Fruit fly (Drosophila melanogaster) whole organism, embryonic: ENCODE data around the gene Rab3GAP1.

ENCODE experiments used
- Ada2b ChIP-seq: fragments of 200-800 bp; sonication (Bioruptor generic); IDR thresholded peaks from 2 replicates; pipeline ENCODE4 v1.3.6; 2022; ENCODE audit warnings: missing biosample characterization, missing genetic modification characterization
- CG11398 ChIP-seq: fragments of 200-800 bp; sonication (Bioruptor generic); optimal IDR thresholded peaks from 2 replicates; lab custom pipeline; 2016; ENCODE audit warnings: missing biosample characterization, missing genetic modification characterization
- CG11723 ChIP-seq: fragments of 200-800 bp; sonication (Bioruptor generic); optimal IDR thresholded peaks from 2 replicates; lab custom pipeline; 2017; ENCODE audit warnings: missing biosample characterization, mild to moderate bottlenecking, missing genetic modification characterization
- CG13123 ChIP-seq: fragments of 200-800 bp; sonication (Bioruptor generic); optimal IDR thresholded peaks from 2 replicates; lab custom pipeline; 2016; ENCODE audit warnings: missing biosample characterization, missing genetic modification characterization
- CG18764 ChIP-seq: fragments of 200-800 bp; sonication (Bioruptor generic); optimal IDR thresholded peaks from 3 replicates; lab custom pipeline; 2016; ENCODE audit warnings: missing biosample characterization, missing genetic modification characterization
- CG30020 ChIP-seq: fragments of 200-800 bp; optimal IDR thresholded peaks from 2 replicates; lab custom pipeline; 2019; ENCODE audit warnings: missing biosample characterization, mild to moderate bottlenecking, missing genetic modification characterization, moderate library complexity
- CG4328 ChIP-seq: fragments of 200-800 bp; sonication (Bioruptor generic); optimal IDR thresholded peaks from 3 replicates; lab custom pipeline; 2017; ENCODE audit warnings: missing biosample characterization, missing genetic modification reagents, missing genetic modification characterization
- CG4617 ChIP-seq: fragments of 200-800 bp; sonication (Bioruptor generic); optimal IDR thresholded peaks from 3 replicates; lab custom pipeline; 2016; ENCODE audit warnings: missing biosample characterization, missing genetic modification characterization, borderline replicate concordance
- CG4820 ChIP-seq: fragments of 200-800 bp; sonication (Bioruptor generic); optimal IDR thresholded peaks from 3 replicates; lab custom pipeline; 2016; ENCODE audit warnings: missing biosample characterization, missing genetic modification characterization
- CG4854 ChIP-seq: fragments of 200-800 bp; sonication (Bioruptor generic); optimal IDR thresholded peaks from 2 replicates; lab custom pipeline; 2016; ENCODE audit warnings: missing biosample characterization, missing genetic modification characterization, inconsistent platforms
- CG5180 ChIP-seq: fragments of 200-800 bp; sonication (Bioruptor generic); optimal IDR thresholded peaks from 3 replicates; lab custom pipeline; 2017; ENCODE audit warnings: missing biosample characterization, missing genetic modification characterization, mild to moderate bottlenecking, moderate library complexity, missing genetic modification reagents
- CG6765 ChIP-seq: fragments of 200-800 bp; sonication (Bioruptor generic); optimal IDR thresholded peaks from 3 replicates; lab custom pipeline; 2017; ENCODE audit warnings: missing biosample characterization, mild to moderate bottlenecking, missing genetic modification characterization
- CG7271 ChIP-seq: fragments of 200-800 bp; sonication (Bioruptor generic); optimal IDR thresholded peaks from 2 replicates; lab custom pipeline; 2018; ENCODE audit warnings: missing biosample characterization, mild to moderate bottlenecking, missing genetic modification characterization, moderate library complexity
- CG8924 ChIP-seq: fragments of 200-800 bp; optimal IDR thresholded peaks from 3 replicates; lab custom pipeline; 2019; ENCODE audit warnings: missing biosample characterization, mild to moderate bottlenecking, missing genetic modification characterization, moderate library complexity
- CG9437 ChIP-seq: fragments of 200-800 bp; sonication (Bioruptor generic); optimal IDR thresholded peaks from 2 replicates; lab custom pipeline; 2018; ENCODE audit warnings: missing biosample characterization, mild to moderate bottlenecking, missing genetic modification characterization
- CG9817 ChIP-seq: fragments of 200-800 bp; sonication (Bioruptor generic); optimal IDR thresholded peaks from 2 replicates; lab custom pipeline; 2018; ENCODE audit warnings: missing biosample characterization, mild to moderate bottlenecking, missing genetic modification characterization, moderate library complexity
- CG9932 ChIP-seq: fragments of 200-800 bp; sonication (Bioruptor generic); IDR thresholded peaks from 2 replicates; pipeline ENCODE4 v1.3.6; 2022; ENCODE audit warnings: missing biosample characterization, missing genetic modification characterization
- Camta ChIP-seq: fragments of 200-800 bp; sonication (Bioruptor generic); optimal IDR thresholded peaks from 2 replicates; lab custom pipeline; 2016; ENCODE audit warnings: missing biosample characterization, missing genetic modification characterization
- CoRest ChIP-seq: fragments of 200-800 bp; sonication (Bioruptor generic); optimal IDR thresholded peaks from 3 replicates; lab custom pipeline; 2018; ENCODE audit warnings: missing biosample characterization, mild to moderate bottlenecking, missing genetic modification characterization, moderate library complexity
- D19B ChIP-seq: fragments of 200-800 bp; sonication (Bioruptor generic); optimal IDR thresholded peaks from 2 replicates; lab custom pipeline; 2017; ENCODE audit warnings: missing biosample characterization, mild to moderate bottlenecking, missing genetic modification characterization
- E2f2 ChIP-seq: fragments of 200-800 bp; sonication (Bioruptor generic); IDR thresholded peaks from 2 replicates; pipeline ENCODE4 v1.3.6; 2022; ENCODE audit warnings: missing biosample characterization, missing genetic modification characterization
- HmgZ ChIP-seq: fragments of 200-800 bp; sonication (Bioruptor generic); optimal IDR thresholded peaks from 2 replicates; lab custom pipeline; 2018; ENCODE audit warnings: missing biosample characterization, mild to moderate bottlenecking, missing genetic modification characterization
- MBD-R2 ChIP-seq: fragments of 200-800 bp; sonication (Bioruptor generic); IDR thresholded peaks from 2 replicates; pipeline ENCODE4 v1.3.6; 2022; ENCODE audit warnings: missing biosample characterization, missing genetic modification characterization
- Mad ChIP-seq: fragments of 200-800 bp; sonication (Bioruptor generic); optimal IDR thresholded peaks from 2 replicates; lab custom pipeline; 2016; ENCODE audit warnings: missing biosample characterization, missing genetic modification characterization
- Max ChIP-seq: fragments of 200-800 bp; sonication (Bioruptor generic); optimal IDR thresholded peaks from 2 replicates; lab custom pipeline; 2016; ENCODE audit warnings: missing biosample characterization, mild to moderate bottlenecking, missing genetic modification characterization
- Poxn ChIP-seq: fragments of 200-800 bp; sonication (Bioruptor generic); IDR thresholded peaks from 2 replicates; pipeline ENCODE4 v1.3.6; 2022; ENCODE audit warnings: missing biosample characterization, missing genetic modification characterization
- Ravus ChIP-seq: fragments of 200-800 bp; sonication (Bioruptor generic); IDR thresholded peaks from 2 replicates; pipeline ENCODE4 v1.3.6; 2022; ENCODE audit warnings: missing biosample characterization, missing genetic modification characterization
- al ChIP-seq: fragments of 200-800 bp; sonication (Bioruptor generic); IDR thresholded peaks from 2 replicates; pipeline ENCODE4 v1.3.6; 2022; ENCODE audit warnings: missing biosample characterization, missing genetic modification characterization
- bbx ChIP-seq: fragments of 200-800 bp; sonication (Bioruptor generic); IDR thresholded peaks from 2 replicates; pipeline ENCODE4 v1.3.6; 2022; ENCODE audit warnings: missing biosample characterization, missing genetic modification characterization; ENCODE audit not compliant: partially characterized antibody
- bigmax ChIP-seq: fragments of 200-800 bp; sonication (Bioruptor generic); optimal IDR thresholded peaks from 2 replicates; lab custom pipeline; 2018; ENCODE audit warnings: missing biosample characterization, mild to moderate bottlenecking, missing genetic modification characterization
- btn ChIP-seq: fragments of 200-800 bp; sonication (Bioruptor generic); optimal IDR thresholded peaks from 2 replicates; lab custom pipeline; 2016; ENCODE audit warnings: missing biosample characterization, missing genetic modification characterization
- cas ChIP-seq: fragments of 200-800 bp; sonication (Bioruptor generic); IDR thresholded peaks from 2 replicates; pipeline ENCODE4 v1.3.6; 2022; ENCODE audit warnings: missing biosample characterization, missing genetic modification characterization
- chif ChIP-seq, 2 experiments: fragments of 200-800 bp; sonication (Bioruptor generic); optimal IDR thresholded peaks; 3 replicates each; lab custom pipeline; 2016; ENCODE audit warnings: missing biosample characterization in 2 of 2, missing genetic modification characterization in 2 of 2
- corto ChIP-seq: fragments of 200-800 bp; sonication (Bioruptor generic); optimal IDR thresholded peaks from 2 replicates; lab custom pipeline; 2016; ENCODE audit warnings: missing biosample characterization, mild to moderate bottlenecking, missing genetic modification characterization, moderate library complexity
- dm ChIP-seq: fragments of 200-800 bp; sonication (Bioruptor generic); optimal IDR thresholded peaks from 3 replicates; lab custom pipeline; 2016; ENCODE audit warnings: missing biosample characterization, missing genetic modification characterization
- fd96Cb ChIP-seq: fragments of 200-800 bp; sonication (Bioruptor generic); optimal IDR thresholded peaks from 2 replicates; lab custom pipeline; 2018; ENCODE audit warnings: missing biosample characterization, mild to moderate bottlenecking, missing genetic modification characterization, moderate library complexity
- gcm2 ChIP-seq: fragments of 200-800 bp; sonication (Bioruptor generic); optimal IDR thresholded peaks from 2 replicates; lab custom pipeline; 2016; ENCODE audit warnings: missing biosample characterization, missing genetic modification characterization
- gfzf ChIP-seq: fragments of 200-800 bp; sonication (Bioruptor generic); optimal IDR thresholded peaks from 2 replicates; lab custom pipeline; 2016; ENCODE audit warnings: missing biosample characterization, mild to moderate bottlenecking, missing genetic modification characterization, moderate library complexity
- hth ChIP-seq: fragments of >200 bp; optimal IDR thresholded peaks from 2 replicates; lab custom pipeline; 2017; ENCODE audit warnings: inconsistent platforms
- insv ChIP-seq, 2 experiments: fragments of 200-800 bp; sonication (Bioruptor generic); optimal IDR thresholded peaks; 3 replicates each; lab custom pipeline; 2016 to 2018; ENCODE audit warnings: missing biosample characterization in 2 of 2, missing genetic modification characterization in 2 of 2
- jigr1 ChIP-seq: fragments of 200-800 bp; sonication (Bioruptor generic); IDR thresholded peaks from 3 replicates; pipeline ENCODE4 v1.3.6; 2022; ENCODE audit warnings: missing biosample characterization, missing genetic modification characterization
- jumu ChIP-seq: fragments of 200-800 bp; sonication (Bioruptor generic); optimal IDR thresholded peaks from 3 replicates; lab custom pipeline; 2016; ENCODE audit warnings: missing biosample characterization, missing genetic modification characterization
- oc ChIP-seq: fragments of 200-800 bp; sonication (Bioruptor generic); optimal IDR thresholded peaks from 2 replicates; lab custom pipeline; 2018; ENCODE audit warnings: missing biosample characterization, mild to moderate bottlenecking, missing genetic modification characterization, moderate library complexity
- repo ChIP-seq: fragments of 200-800 bp; sonication (Bioruptor generic); optimal IDR thresholded peaks from 2 replicates; lab custom pipeline; 2016; ENCODE audit warnings: missing biosample characterization, missing genetic modification characterization
- ro ChIP-seq: fragments of 200-800 bp; sonication (Bioruptor generic); IDR thresholded peaks from 2 replicates; pipeline ENCODE4 v1.3.6; 2022; ENCODE audit warnings: missing biosample characterization, missing genetic modification characterization
- shn ChIP-seq: fragments of 200-800 bp; sonication (Bioruptor generic); optimal IDR thresholded peaks from 3 replicates; lab custom pipeline; 2016; ENCODE audit warnings: missing biosample characterization, missing genetic modification characterization
- sim ChIP-seq: fragments of 200-800 bp; sonication (Bioruptor generic); IDR thresholded peaks from 2 replicates; pipeline ENCODE4 v1.3.6; 2022; ENCODE audit warnings: missing biosample characterization, missing genetic modification characterization
- slbo ChIP-seq: fragments of 200-800 bp; sonication (Bioruptor generic); IDR thresholded peaks from 2 replicates; pipeline ENCODE4 v1.3.6; 2022; ENCODE audit warnings: missing biosample characterization, missing genetic modification characterization
- stc ChIP-seq: fragments of 200-800 bp; sonication (Bioruptor generic); IDR thresholded peaks from 2 replicates; pipeline ENCODE4 v1.3.6; 2022; ENCODE audit warnings: missing biosample characterization, missing genetic modification characterization
- tin ChIP-seq: fragments of 200-800 bp; sonication (Bioruptor generic); optimal IDR thresholded peaks from 3 replicates; lab custom pipeline; 2016; ENCODE audit warnings: missing biosample characterization, missing genetic modification characterization
- tna ChIP-seq: fragments of 200-800 bp; sonication (Bioruptor generic); IDR thresholded peaks from 2 replicates; pipeline ENCODE4 v1.3.6; 2022; ENCODE audit warnings: missing biosample characterization, missing genetic modification characterization; ENCODE audit not compliant: partially characterized antibody
- vfl ChIP-seq: fragments of 200-800 bp; sonication (Bioruptor generic); optimal IDR thresholded peaks from 2 replicates; lab custom pipeline; 2016; ENCODE audit warnings: missing biosample characterization, missing genetic modification characterization

The Rab3GAP1 gene

dm6 chr2L:1590167-1590566 is 20.8 kb downstream of the Rab3GAP1 start (continued):
- TF ChIP-seq cas (GFP tag; lab: Robert Waterston, UW) (peak; percentile 70), CG4820 (peak; percentile 84), slbo (peak; percentile 89), CG18764 (GFP tag; lab: Kevin White, UChicago) (peak; percentile 53), Poxn (no peak; the same call in 1 of the 2 replicates), CG9437 (GFP tag; lab: Kevin White, UChicago) (peak; percentile 52), bigmax (no peak), CG8924 (tag; lab: Kevin White, UChicago) (peak; percentile 68), shn (peak; percentile 56), ro (GFP tag; lab: Robert Waterston, UW) (no peak), Mad (peak; percentile 55), CG4854 (GFP tag; lab: Kevin White, UChicago) (peak; percentile 64), CG11398 (GFP tag; lab: Kevin White, UChicago) (peak; percentile 42), jigr1 (0 out of 3 replicates have a peak, but pooled peaks have one; percentile 37), insv (GFP tag; optimal IDR thresholded peaks at IDR 0.05; lab: Kevin White, UChicago) (no peak), E2f2 (GFP tag; lab: Robert Waterston, UW) (peak; percentile 55), CG11723 (GFP tag; lab: Kevin White, UChicago) (peak; percentile 43), CG5180 (peak; percentile 52), gcm2 (peak; percentile 7), CG30020 (no peak), CG9932 (GFP tag; lab: Robert Waterston, UW) (peak; percentile 74), tna (GFP tag; lab: Robert Waterston, UW) (no peak), gfzf (GFP tag; lab: Kevin White, UChicago) (no peak), Ada2b (GFP tag; lab: Robert Waterston, UW) (peak; percentile 80), Camta (GFP tag; lab: Kevin White, UChicago) (peak; percentile 78), MBD-R2 (GFP tag; lab: Robert Waterston, UW) (peak; percentile 58; the same call in 1 of the 2 replicates), HmgZ (tag; lab: Kevin White, UChicago) (no peak), CG4617 (GFP tag; lab: Kevin White, UChicago) (no peak), CoRest (tag; lab: Kevin White, UChicago) (peak; percentile 72), vfl (GFP tag; lab: Kevin White, UChicago) (peak; percentile 45), hth (lab: Kevin White, UChicago) (no peak), CG7271 (tag; lab: Kevin White, UChicago) (no peak), chif (GFP tag; optimal IDR thresholded peaks at IDR 0.05; lab: Kevin White, UChicago) (peak; percentile 69 to 83), corto (GFP tag; lab: Kevin White, UChicago) (no peak), D19B (GFP tag; lab: Kevin White, UChicago) (peak; percentile 44), dm (GFP tag; lab: Kevin White, UChicago) (peak; percentile 50), Ravus (GFP tag; lab: Robert Waterston, UW) (peak; percentile 57), CG9817 (tag; lab: Kevin White, UChicago) (peak; percentile 81), bbx (GFP tag; lab: Robert Waterston, UW) (no peak), CG6765 (GFP tag; lab: Kevin White, UChicago) (peak; percentile 37), repo (peak; percentile 72), btn (GFP tag; lab: Kevin White, UChicago) (peak; percentile 61), oc (peak; percentile 74), tin (peak; percentile 82), Max (GFP tag; lab: Kevin White, UChicago) (peak; percentile 64), fd96Cb (tag; lab: Kevin White, UChicago) (peak; percentile 80), stc (GFP tag; lab: Robert Waterston, UW) (peak; percentile 81), al (peak; percentile 70), CG13123 (GFP tag; lab: Kevin White, UChicago) (peak; percentile 20), jumu (GFP tag; lab: Kevin White, UChicago) (peak; percentile 75), CG4328 (GFP tag; lab: Kevin White, UChicago) (peak; percentile 29), sim (GFP tag; lab: Robert Waterston, UW) (peak; percentile 54; the same call in 1 of the 2 replicates)
